Worm (Caenorhabditis elegans) whole organism, L4 larva: ENCODE measurements around the gene pygl-1.

ENCODE experiments used
- ZK546.5 ChIP-seq, 2 experiments: sonication (generic microtip); optimal IDR thresholded peaks; 2 replicates each; lab custom pipeline; 2017; ENCODE audit warnings: missing biosample characterization in 2 of 2, missing genetic modification characterization in 2 of 2
- ceh-32 ChIP-seq: sonication (generic microtip); optimal IDR thresholded peaks from 2 replicates; lab custom pipeline; 2016; ENCODE audit warnings: mild to moderate bottlenecking, missing genetic modification characterization, missing compliant biosample characterization; ENCODE audit not compliant: poor library complexity
- ceh-82 ChIP-seq: sonication (generic microtip); optimal IDR thresholded peaks from 2 replicates; lab custom pipeline; 2017; ENCODE audit warnings: missing biosample characterization, missing genetic modification characterization
- daf-12 ChIP-seq: fragments of 150-350 bp; optimal IDR thresholded peaks from 2 replicates; lab custom pipeline; 2014; ENCODE audit warnings: missing biosample characterization, missing genetic modification reagents, missing genetic modification characterization
- dmd-9 ChIP-seq: fragments of 200-800 bp; sonication (Bioruptor generic); IDR thresholded peaks from 2 replicates; pipeline ENCODE4 v1.3.6; 2022; ENCODE audit warnings: missing genetic modification reagents, missing genetic modification characterization, missing compliant biosample characterization
- fos-1 ChIP-seq: fragments of 150-350 bp; optimal IDR thresholded peaks from 2 replicates; lab custom pipeline; 2014; ENCODE audit warnings: missing biosample characterization, missing genetic modification characterization
- lsy-2 ChIP-seq, 2 experiments: fragments of 150-350 bp in 1 of 2; sonication (generic microtip) in 1 of 2; optimal IDR thresholded peaks; 2 replicates each; lab custom pipeline; 2014 to 2017; ENCODE audit warnings: missing biosample characterization in 2 of 2, missing genetic modification characterization in 2 of 2
- nhr-237 ChIP-seq: sonication (generic microtip); optimal IDR thresholded peaks from 2 replicates; lab custom pipeline; 2017; ENCODE audit warnings: missing biosample characterization, missing genetic modification characterization
- nhr-25 ChIP-seq: sonication (generic microtip); optimal IDR thresholded peaks from 2 replicates; lab custom pipeline; 2017; ENCODE audit warnings: missing genetic modification characterization, mild to moderate bottlenecking, missing compliant biosample characterization, antibody characterized with exemption, moderate library complexity, borderline replicate concordance; ENCODE audit not compliant: insufficient read depth
- nhr-77 ChIP-seq: fragments of 150-350 bp; optimal IDR thresholded peaks from 2 replicates; lab custom pipeline; 2014; ENCODE audit warnings: missing biosample characterization, missing genetic modification characterization
- snpc-4 ChIP-seq: fragments of 150-350 bp; optimal IDR thresholded peaks from 2 replicates; lab custom pipeline; 2014; ENCODE audit warnings: missing biosample characterization, missing genetic modification characterization
- ztf-11 ChIP-seq: fragments of 150-350 bp; optimal IDR thresholded peaks from 2 replicates; lab custom pipeline; 2014; ENCODE audit warnings: missing biosample characterization, missing genetic modification characterization

DNA sequence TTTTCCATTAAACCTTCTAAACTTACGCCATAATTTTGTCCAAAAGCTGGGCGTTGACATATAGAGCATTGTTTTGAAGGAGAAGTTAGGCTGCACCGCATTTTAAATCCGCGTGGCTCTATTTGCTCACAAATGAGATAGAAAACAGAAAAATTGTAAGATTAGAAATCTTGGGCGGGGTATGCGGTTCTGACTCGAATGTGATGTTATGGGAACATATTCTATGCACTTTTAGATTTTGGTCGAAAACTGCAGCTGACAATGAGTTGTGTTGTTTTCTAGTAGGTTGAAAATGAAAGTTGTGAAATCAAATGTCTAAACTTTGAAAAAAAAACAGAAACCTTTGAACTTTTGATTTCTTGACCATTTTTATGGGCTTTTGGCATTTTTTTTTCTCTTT is 35.5 kb upstream of the pygl-1 start, which contains the start of gene nhr-222:
- TF ChIP-seq ceh-82 (tag; lab: Kevin White, UChicago), result no peak
- TF ChIP-seq ztf-11 (tag; lab: Kevin White, UChicago), result no peak
- TF ChIP-seq daf-12 (tag; lab: Kevin White, UChicago), result no peak
- TF ChIP-seq lsy-2 (tag; optimal IDR thresholded peaks at IDR 0.05; lab: Kevin White, UChicago), result no peak
- no peak for TF ChIP-seq fos-1 (tag; lab: Kevin White, UChicago)
- TF ChIP-seq ZK546.5 (tag; optimal IDR thresholded peaks at IDR 0.05; lab: Kevin White, UChicago), result no peak
- TF ChIP-seq ceh-32, result no peak
- TF ChIP-seq nhr-77 (tag; lab: Kevin White, UChicago), result no peak
- TF ChIP-seq snpc-4 (tag; lab: Kevin White, UChicago), result no peak
- TF ChIP-seq nhr-237 (tag; lab: Kevin White, UChicago), result no peak
- no peak for TF ChIP-seq nhr-25 (tag; lab: Kevin White, UChicago)
- no peak for TF ChIP-seq dmd-9 (GFP tag; lab: Robert Waterston, UW)
